Worm (Caenorhabditis elegans) whole organism, L3 larva: ENCODE results near the gene lido-12.

Experiments
- aly-2 ChIP-seq: fragments of 150-350 bp; optimal IDR thresholded peaks from 2 replicates; lab custom pipeline; 2014; ENCODE audit warnings: missing biosample characterization, missing genetic modification characterization
- ama-1 ChIP-seq: fragments of 150-350 bp; optimal IDR thresholded peaks from 2 replicates; lab custom pipeline; 2018
- daf-12 ChIP-seq: fragments of 150-350 bp; optimal IDR thresholded peaks from 2 replicates; lab custom pipeline; 2014; ENCODE audit warnings: missing biosample characterization, missing genetic modification reagents, missing genetic modification characterization
- egl-27 ChIP-seq: sonication (generic microtip); optimal IDR thresholded peaks from 4 replicates; lab custom pipeline; 2017; ENCODE audit warnings: missing biosample characterization, missing genetic modification reagents, missing genetic modification characterization
- lin-15B ChIP-seq: fragments of 150-350 bp; optimal IDR thresholded peaks from 2 replicates; lab custom pipeline; 2014; ENCODE audit warnings: missing biosample characterization, missing genetic modification characterization
- nhr-11 ChIP-seq: fragments of 150-350 bp; optimal IDR thresholded peaks from 2 replicates; lab custom pipeline; 2014; ENCODE audit warnings: missing biosample characterization, missing genetic modification characterization
- nhr-28 ChIP-seq: fragments of 150-350 bp; optimal IDR thresholded peaks from 2 replicates; lab custom pipeline; 2014; ENCODE audit warnings: missing biosample characterization, missing genetic modification characterization
- zag-1 ChIP-seq: fragments of 150-350 bp; optimal IDR thresholded peaks from 2 replicates; lab custom pipeline; 2014; ENCODE audit warnings: missing biosample characterization, missing genetic modification characterization

DNA sequence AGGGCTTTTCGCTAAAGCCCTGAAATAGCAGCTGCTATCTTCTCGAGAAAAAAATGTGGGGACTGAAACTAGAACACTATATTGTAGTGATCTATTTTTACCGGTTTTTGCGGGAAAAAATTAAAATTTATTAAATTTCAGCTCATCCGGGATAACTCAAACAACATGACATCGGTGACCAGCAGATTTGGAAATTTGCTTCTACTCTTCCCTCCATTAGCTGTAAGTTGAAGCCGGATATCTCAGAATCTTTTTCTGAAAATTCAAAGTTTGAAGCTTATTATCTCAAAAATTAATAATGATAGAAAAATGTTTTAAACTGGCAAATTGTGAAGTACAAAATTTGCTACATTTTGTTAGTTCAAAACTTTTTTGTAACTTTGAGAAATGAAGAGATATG is 21.2 kb upstream of the lido-12 start:
- TF ChIP-seq daf-12 (tag; lab: Kevin White, UChicago) (no peak), nhr-28 (tag; lab: Kevin White, UChicago) (no peak), egl-27 (no peak), lin-15B (tag; lab: Kevin White, UChicago) (no peak), aly-2 (tag; lab: Kevin White, UChicago) (no peak), ama-1 (lab: Kevin White, UChicago) (no peak), nhr-11 (no peak), zag-1 (no peak)
